Fruit fly (Drosophila melanogaster) whole organism, embryonic: ENCODE results near the gene Amacr.

Source experiments
- CG15073 ChIP-seq: fragments of 200-800 bp; sonication (Bioruptor generic); optimal IDR thresholded peaks from 2 replicates; lab custom pipeline; 2016; ENCODE audit warnings: missing biosample characterization, missing genetic modification characterization
- CG31224 ChIP-seq: fragments of 200-800 bp; sonication (Bioruptor generic); IDR thresholded peaks from 2 replicates; pipeline ENCODE4 v1.3.6; 2022; ENCODE audit warnings: missing biosample characterization, missing genetic modification characterization
- Sox102F ChIP-seq: fragments of 200-800 bp; sonication (Bioruptor generic); optimal IDR thresholded peaks from 2 replicates; lab custom pipeline; 2018; ENCODE audit warnings: missing biosample characterization, mild to moderate bottlenecking, missing genetic modification characterization, moderate library complexity
- Spps ChIP-seq: fragments of 200-800 bp; sonication (Bioruptor generic); optimal IDR thresholded peaks from 2 replicates; lab custom pipeline; 2018; ENCODE audit warnings: missing biosample characterization, mild to moderate bottlenecking, missing genetic modification characterization
- lmd ChIP-seq: fragments of 200-800 bp; sonication (Bioruptor generic); IDR thresholded peaks from 2 replicates; pipeline ENCODE4 v1.3.6; 2022; ENCODE audit warnings: missing biosample characterization, missing genetic modification characterization

DNA sequence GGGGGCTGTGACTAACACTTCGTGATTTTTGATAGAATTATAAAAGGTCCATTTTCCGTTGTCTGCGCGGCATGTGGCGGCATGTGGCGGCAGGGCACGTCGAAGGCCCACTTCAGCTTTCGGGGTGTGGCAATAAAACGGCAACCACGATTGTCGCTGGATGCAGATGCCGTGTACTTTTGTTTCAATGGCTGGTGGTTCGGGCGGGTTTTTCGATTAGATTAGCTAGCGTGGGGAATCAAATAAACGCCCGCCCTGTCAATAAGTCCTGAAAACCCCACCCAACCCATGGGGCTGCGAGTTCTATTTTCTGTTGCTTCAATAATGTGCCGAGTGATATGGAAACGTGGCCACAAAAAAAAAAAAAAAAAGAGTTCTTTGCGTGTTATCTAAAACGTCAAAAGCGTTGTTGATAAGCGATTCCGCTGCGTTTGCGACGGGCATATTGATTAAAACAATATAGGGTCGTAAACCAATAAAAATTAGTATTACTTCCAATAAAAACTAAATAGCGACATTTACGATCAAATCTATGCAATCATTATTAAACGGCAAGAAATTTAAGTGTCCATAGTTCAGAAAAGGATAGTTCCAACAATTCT lies 21.4 kb upstream of the Amacr start:
- no peak for TF ChIP-seq lmd (GFP tag; lab: Robert Waterston, UW)
- TF ChIP-seq CG15073, result no peak
- TF ChIP-seq Sox102F, result no peak
- TF ChIP-seq CG31224 (GFP tag; lab: Robert Waterston, UW), result no peak
- TF ChIP-seq Spps, result no peak
